1 worm cellular context compared by ENCODE assay signal in genomic region chrIII:6419409-6419944, ce11.
TF ChIP-seq lines count a peak whose summit lies in the region.

atgl-1 (minus strand) TSS chrIII:6419459.

TF ChIP-seq in whole organism, L4 larva, 104 proteins besides CTCF, POLR2A, EP300 and RAD21 (continued from another document):
- TF ChIP-seq Y105C5A.15 (GFP tag; IDR thresholded peaks at IDR 0.05; lab: Robert Waterston, UW), result no peak
- TF ChIP-seq egl-27 (tag; optimal IDR thresholded peaks at IDR 0.05; lab: Kevin White, UChicago), result no peak
- no peak for TF ChIP-seq lim-7 (GFP tag; IDR thresholded peaks at IDR 0.05; lab: Robert Waterston, UW)
- no peak for TF ChIP-seq spr-3 (GFP tag; optimal IDR thresholded peaks at IDR 0.05; lab: Kevin White, UChicago)
- TF ChIP-seq attf-4 (tag; optimal IDR thresholded peaks at IDR 0.05; lab: Kevin White, UChicago), result no peak
- peak; percentile 52 for TF ChIP-seq hlh-11 (tag; optimal IDR thresholded peaks at IDR 0.05; lab: Kevin White, UChicago)
- TF ChIP-seq T26A8.4 (GFP tag; IDR thresholded peaks at IDR 0.05; lab: Robert Waterston, UW), result no peak
- TF ChIP-seq aha-1 (tag; lab: Kevin White, UChicago), result no peak
- no peak for TF ChIP-seq nhr-42 (GFP tag; IDR thresholded peaks at IDR 0.05; lab: Robert Waterston, UW)
- no peak for TF ChIP-seq mep-1 (tag; optimal IDR thresholded peaks at IDR 0.05; lab: Kevin White, UChicago)
- no peak for TF ChIP-seq daf-16 (GFP tag; optimal IDR thresholded peaks at IDR 0.05; lab: Kevin White, UChicago)
- peak; percentile 15 for TF ChIP-seq daf-16 (tag; optimal IDR thresholded peaks at IDR 0.05; lab: Kevin White, UChicago)
- no peak for TF ChIP-seq tag-97 (GFP tag; IDR thresholded peaks at IDR 0.05; lab: Robert Waterston, UW)
- TF ChIP-seq nhr-102 (tag; optimal IDR thresholded peaks at IDR 0.05; lab: Kevin White, UChicago), result no peak
- TF ChIP-seq nhr-28 (tag; optimal IDR thresholded peaks at IDR 0.05; lab: Kevin White, UChicago), result peak; percentile 69
- peak; percentile 35 for TF ChIP-seq mxl-3 (GFP tag; optimal IDR thresholded peaks at IDR 0.05; lab: Kevin White, UChicago)
- TF ChIP-seq hmg-1.1 (GFP tag; IDR thresholded peaks at IDR 0.05; lab: Robert Waterston, UW), result no peak
- peak; percentile 8 for TF ChIP-seq nhr-48 (tag; optimal IDR thresholded peaks at IDR 0.05; lab: Kevin White, UChicago)
- TF ChIP-seq fkh-10 (GFP tag; optimal IDR thresholded peaks at IDR 0.05; lab: Kevin White, UChicago), result no peak
- TF ChIP-seq pqm-1 (tag; optimal IDR thresholded peaks at IDR 0.05; lab: Kevin White, UChicago), result no peak
